Fruit fly (Drosophila melanogaster) whole organism, embryonic: ENCODE data around the gene Rab30.
A peak's percentile ranks its signal among the peaks of the same experiment; 100 is the strongest.

Source experiments
- CG10565 ChIP-seq: fragments of 200-800 bp; sonication (Bioruptor generic); optimal IDR thresholded peaks from 3 replicates; lab custom pipeline; 2016; ENCODE audit warnings: missing biosample characterization, mild to moderate bottlenecking, missing genetic modification characterization
- CG12071 ChIP-seq: fragments of 200-800 bp; sonication (Bioruptor generic); optimal IDR thresholded peaks from 3 replicates; lab custom pipeline; 2018; ENCODE audit warnings: missing biosample characterization, mild to moderate bottlenecking, missing genetic modification characterization
- CG12659 ChIP-seq: fragments of 200-800 bp; sonication (Bioruptor generic); optimal IDR thresholded peaks from 3 replicates; lab custom pipeline; 2017; ENCODE audit warnings: mild to moderate bottlenecking, missing biosample characterization, missing genetic modification reagents, missing genetic modification characterization
- CG13624 ChIP-seq: fragments of 200-800 bp; sonication (Bioruptor generic); optimal IDR thresholded peaks from 2 replicates; lab custom pipeline; 2016; ENCODE audit warnings: missing biosample characterization, missing genetic modification characterization
- CG15269 ChIP-seq: fragments of 200-800 bp; sonication (Bioruptor generic); optimal IDR thresholded peaks from 2 replicates; lab custom pipeline; 2018; ENCODE audit warnings: missing biosample characterization, mild to moderate bottlenecking, missing genetic modification characterization, moderate library complexity
- CG15601 ChIP-seq: fragments of 200-800 bp; sonication (Bioruptor generic); optimal IDR thresholded peaks from 3 replicates; lab custom pipeline; 2019; ENCODE audit warnings: missing biosample characterization, mild to moderate bottlenecking, missing genetic modification characterization, moderate library complexity
- CG16813 ChIP-seq: fragments of 200-800 bp; sonication (Bioruptor generic); IDR thresholded peaks from 3 replicates; pipeline ENCODE4 v1.3.6; 2022; ENCODE audit warnings: missing biosample characterization, missing genetic modification characterization; ENCODE audit not compliant: partially characterized antibody
- CG17912 ChIP-seq: fragments of 200-800 bp; sonication (Bioruptor generic); optimal IDR thresholded peaks from 2 replicates; lab custom pipeline; 2018; ENCODE audit warnings: missing biosample characterization, mild to moderate bottlenecking, missing genetic modification characterization
- CG2116 ChIP-seq: fragments of 200-800 bp; sonication (Bioruptor generic); optimal IDR thresholded peaks from 3 replicates; lab custom pipeline; 2018; ENCODE audit warnings: missing biosample characterization, mild to moderate bottlenecking, missing genetic modification characterization
- CG2120 ChIP-seq: fragments of 200-800 bp; sonication (Bioruptor generic); optimal IDR thresholded peaks from 3 replicates; lab custom pipeline; 2016; ENCODE audit warnings: missing biosample characterization, missing genetic modification characterization
- CG3163 ChIP-seq: fragments of 200-800 bp; sonication (Bioruptor generic); optimal IDR thresholded peaks from 3 replicates; lab custom pipeline; 2016; ENCODE audit warnings: missing biosample characterization, missing genetic modification characterization
- CG33213 ChIP-seq: fragments of 200-800 bp; sonication (Bioruptor generic); optimal IDR thresholded peaks from 3 replicates; lab custom pipeline; 2016; ENCODE audit warnings: missing biosample characterization, missing genetic modification characterization
- CG6791 ChIP-seq: fragments of 200-800 bp; sonication (Bioruptor generic); IDR thresholded peaks from 3 replicates; pipeline ENCODE4 v1.3.6; 2022; ENCODE audit warnings: missing biosample characterization, missing genetic modification characterization; ENCODE audit not compliant: partially characterized antibody
- CoRest ChIP-seq: fragments of 200-800 bp; sonication (Bioruptor generic); optimal IDR thresholded peaks from 3 replicates; lab custom pipeline; 2018; ENCODE audit warnings: missing biosample characterization, mild to moderate bottlenecking, missing genetic modification characterization, moderate library complexity
- Dref ChIP-seq: fragments of 200-800 bp; sonication (Bioruptor generic); IDR thresholded peaks from 2 replicates; pipeline ENCODE4 v1.3.6; 2022; ENCODE audit warnings: missing biosample characterization, missing genetic modification characterization
- E2f1 ChIP-seq: fragments of 200-800 bp; sonication (Bioruptor generic); IDR thresholded peaks from 2 replicates; pipeline ENCODE4 v1.3.6; 2022; ENCODE audit warnings: missing biosample characterization, missing genetic modification characterization
- Ets65A ChIP-seq: fragments of 200-800 bp; sonication (Bioruptor generic); peaks from one replicate; lab custom pipeline; 2016; ENCODE audit warnings: missing biosample characterization, missing genetic modification characterization
- Hr39 ChIP-seq: fragments of >200 bp; optimal IDR thresholded peaks from 2 replicates; lab custom pipeline; 2017
- Lhr ChIP-seq: fragments of 200-800 bp; sonication (Bioruptor generic); optimal IDR thresholded peaks from 3 replicates; lab custom pipeline; 2017; ENCODE audit warnings: mild to moderate bottlenecking, missing biosample characterization, missing genetic modification reagents, missing genetic modification characterization
- Mes4 ChIP-seq: fragments of 200-800 bp; sonication (Bioruptor generic); optimal IDR thresholded peaks from 2 replicates; lab custom pipeline; 2016; ENCODE audit warnings: missing biosample characterization, missing genetic modification characterization
- Rx ChIP-seq: fragments of 200-800 bp; sonication (Bioruptor generic); IDR thresholded peaks from 2 replicates; pipeline ENCODE4 v1.3.6; 2022; ENCODE audit warnings: missing biosample characterization, missing genetic modification characterization
- Six4 ChIP-seq: fragments of 200-800 bp; sonication (Bioruptor generic); optimal IDR thresholded peaks from 2 replicates; lab custom pipeline; 2016; ENCODE audit warnings: missing biosample characterization, missing genetic modification characterization
- ab ChIP-seq: fragments of 200-800 bp; sonication (Bioruptor generic); optimal IDR thresholded peaks from 2 replicates; lab custom pipeline; 2016; ENCODE audit warnings: missing biosample characterization, missing genetic modification characterization
- aop ChIP-seq: fragments of 200-800 bp; sonication (Bioruptor generic); IDR thresholded peaks from 2 replicates; pipeline ENCODE4 v1.3.6; 2022; ENCODE audit warnings: missing biosample characterization, missing genetic modification characterization
- ash1 ChIP-seq: fragments of 200-800 bp; sonication (Bioruptor generic); optimal IDR thresholded peaks from 2 replicates; lab custom pipeline; 2018; ENCODE audit warnings: missing biosample characterization, mild to moderate bottlenecking, missing genetic modification characterization
- bowl ChIP-seq: fragments of 200-800 bp; sonication (Bioruptor generic); IDR thresholded peaks from 2 replicates; pipeline ENCODE4 v1.3.6; 2022; ENCODE audit warnings: missing biosample characterization, missing genetic modification characterization
- caup ChIP-seq: fragments of 200-800 bp; sonication (Bioruptor generic); optimal IDR thresholded peaks from 3 replicates; lab custom pipeline; 2017; ENCODE audit warnings: missing biosample characterization, mild to moderate bottlenecking, missing genetic modification characterization, moderate library complexity; ENCODE audit not compliant: severe bottlenecking
- crp ChIP-seq, 2 experiments: fragments of 200-800 bp; sonication (Bioruptor generic); optimal IDR thresholded peaks; 2 replicates in 1 of 2; 3 replicates in 1 of 2; lab custom pipeline; 2017; ENCODE audit warnings: missing biosample characterization in 2 of 2, missing genetic modification characterization in 2 of 2, mild to moderate bottlenecking in 1 of 2, moderate library complexity in 1 of 2
- disco-r ChIP-seq: fragments of 200-800 bp; sonication (Bioruptor generic); optimal IDR thresholded peaks from 2 replicates; lab custom pipeline; 2016; ENCODE audit warnings: missing biosample characterization, missing genetic modification characterization
- dmrt11E ChIP-seq: fragments of 200-800 bp; sonication (Bioruptor generic); optimal IDR thresholded peaks from 3 replicates; lab custom pipeline; 2018; ENCODE audit warnings: missing biosample characterization, mild to moderate bottlenecking, missing genetic modification characterization, moderate library complexity
- dysf ChIP-seq: fragments of 200-800 bp; sonication (Bioruptor generic); IDR thresholded peaks from 3 replicates; pipeline ENCODE4 v1.3.6; 2022; ENCODE audit warnings: missing biosample characterization, missing genetic modification characterization
- exex ChIP-seq: fragments of 200-800 bp; sonication (Bioruptor generic); optimal IDR thresholded peaks from 4 replicates; lab custom pipeline; 2018; ENCODE audit warnings: missing biosample characterization, mild to moderate bottlenecking, missing genetic modification characterization, moderate library complexity
- gcm ChIP-seq: fragments of 200-800 bp; sonication (Bioruptor generic); optimal IDR thresholded peaks from 2 replicates; lab custom pipeline; 2019; ENCODE audit warnings: missing biosample characterization, mild to moderate bottlenecking, missing genetic modification characterization, moderate library complexity
- gt ChIP-seq: fragments of 200-800 bp; sonication (Bioruptor generic); IDR thresholded peaks from 2 replicates; pipeline ENCODE4 v1.3.6; 2022; ENCODE audit warnings: missing biosample characterization, missing genetic modification characterization
- klu ChIP-seq: fragments of 200-800 bp; sonication (Bioruptor generic); IDR thresholded peaks from 2 replicates; pipeline ENCODE4 v1.3.6; 2022; ENCODE audit warnings: missing biosample characterization, missing genetic modification characterization
- maf-S ChIP-seq: fragments of 200-800 bp; sonication (Bioruptor generic); optimal IDR thresholded peaks from 2 replicates; lab custom pipeline; 2016; ENCODE audit warnings: missing biosample characterization, missing genetic modification characterization
- nau ChIP-seq: fragments of 200-800 bp; sonication (Bioruptor generic); optimal IDR thresholded peaks from 3 replicates; lab custom pipeline; 2017; ENCODE audit warnings: missing biosample characterization, mild to moderate bottlenecking, missing genetic modification characterization, missing genetic modification reagents
- pb ChIP-seq: fragments of 200-800 bp; sonication (Bioruptor generic); optimal IDR thresholded peaks from 3 replicates; lab custom pipeline; 2016; ENCODE audit warnings: missing biosample characterization, missing genetic modification characterization
- pros ChIP-seq: fragments of 200-800 bp; sonication (Bioruptor generic); optimal IDR thresholded peaks from 3 replicates; lab custom pipeline; 2019; ENCODE audit warnings: missing biosample characterization, mild to moderate bottlenecking, missing genetic modification characterization, moderate library complexity
- rib ChIP-seq: fragments of 200-800 bp; sonication (Bioruptor generic); IDR thresholded peaks from 2 replicates; pipeline ENCODE4 v1.3.6; 2022; ENCODE audit warnings: missing biosample characterization, missing genetic modification characterization
- slbo ChIP-seq: fragments of 200-800 bp; sonication (Bioruptor generic); IDR thresholded peaks from 2 replicates; pipeline ENCODE4 v1.3.6; 2022; ENCODE audit warnings: missing biosample characterization, missing genetic modification characterization
- slou ChIP-seq: fragments of 200-800 bp; sonication (Bioruptor generic); optimal IDR thresholded peaks from 3 replicates; lab custom pipeline; 2016; ENCODE audit warnings: missing biosample characterization, missing genetic modification characterization
- slp2 ChIP-seq: fragments of 200-800 bp; sonication (Bioruptor generic); optimal IDR thresholded peaks from 2 replicates; lab custom pipeline; 2016; ENCODE audit warnings: missing biosample characterization, missing genetic modification characterization
- ssp ChIP-seq: fragments of 200-800 bp; sonication (Bioruptor generic); IDR thresholded peaks from 2 replicates; pipeline ENCODE4 v1.3.6; 2022; ENCODE audit warnings: missing biosample characterization, missing genetic modification characterization
- tin ChIP-seq: fragments of 200-800 bp; sonication (Bioruptor generic); optimal IDR thresholded peaks from 3 replicates; lab custom pipeline; 2016; ENCODE audit warnings: missing biosample characterization, missing genetic modification characterization
- unpg ChIP-seq: fragments of 200-800 bp; sonication (Bioruptor generic); optimal IDR thresholded peaks from 3 replicates; lab custom pipeline; 2018; ENCODE audit warnings: missing biosample characterization, mild to moderate bottlenecking, missing genetic modification characterization, moderate library complexity
- zen ChIP-seq: fragments of 200-800 bp; sonication (Bioruptor generic); optimal IDR thresholded peaks from 3 replicates; lab custom pipeline; 2018; ENCODE audit warnings: missing biosample characterization, mild to moderate bottlenecking, missing genetic modification characterization, moderate library complexity
- zen2 ChIP-seq: fragments of 200-800 bp; sonication (Bioruptor generic); IDR thresholded peaks from 3 replicates; pipeline ENCODE4 v1.3.6; 2022; ENCODE audit warnings: missing biosample characterization, missing genetic modification characterization; ENCODE audit not compliant: partially characterized antibody
- zf30C ChIP-seq: fragments of 200-800 bp; sonication (Bioruptor generic); optimal IDR thresholded peaks from 3 replicates; lab custom pipeline; 2018; ENCODE audit warnings: missing biosample characterization, mild to moderate bottlenecking, missing genetic modification characterization
- zfh1 ChIP-seq: fragments of 200-800 bp; sonication (Bioruptor generic); IDR thresholded peaks from 3 replicates; pipeline ENCODE4 v1.3.6; 2022; ENCODE audit warnings: missing biosample characterization, missing genetic modification characterization

Gene Rab30

DNA sequence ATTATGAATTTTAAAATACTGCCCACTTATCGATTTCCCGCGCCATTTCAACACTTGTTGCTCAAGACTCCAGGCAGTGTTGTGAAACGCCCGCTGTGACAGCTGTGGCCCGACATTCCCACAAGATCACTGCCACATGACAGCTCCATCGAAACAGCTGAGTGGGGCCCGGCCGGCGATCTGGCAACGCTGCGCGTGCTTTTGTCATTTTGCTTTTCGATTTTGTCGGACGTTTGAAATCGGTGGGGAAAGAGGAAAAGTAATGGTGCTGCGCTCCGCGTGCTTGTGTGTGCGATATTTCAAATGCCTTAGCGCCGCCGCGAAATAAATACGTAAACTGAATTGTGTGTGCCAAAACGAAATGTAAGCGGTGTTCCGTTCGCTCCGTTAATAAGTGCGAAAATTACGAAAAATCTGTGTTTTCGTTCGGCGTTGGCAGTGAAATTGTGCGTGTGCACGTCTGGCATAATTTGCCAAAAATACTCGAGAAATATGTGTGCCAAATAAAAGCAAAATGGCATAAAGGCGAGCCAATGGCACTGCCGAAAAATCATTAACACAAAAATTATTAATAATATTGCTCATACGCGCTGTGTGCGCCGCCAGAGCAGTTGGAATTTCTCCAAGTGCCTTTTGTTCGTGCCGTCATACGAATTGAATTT lies 9.9 kb upstream of the Rab30 start (continued):
- TF ChIP-seq CG3163 (GFP tag; lab: Kevin White, UChicago) (no peak), Rx (GFP tag; lab: Robert Waterston, UW) (peak; percentile 26; the same call in 1 of the 2 replicates), CG15601 (tag; lab: Kevin White, UChicago) (peak; percentile 8), pb (GFP tag; lab: Kevin White, UChicago) (peak; percentile 34), Lhr (GFP tag; lab: Kevin White, UChicago) (peak; percentile 73), CG13624 (peak; percentile 48), unpg (GFP tag; lab: Kevin White, UChicago) (no peak), maf-S (GFP tag; lab: Kevin White, UChicago) (no peak), CG15269 (tag; lab: Kevin White, UChicago) (peak; percentile 23), exex (tag; lab: Kevin White, UChicago) (peak; percentile 12), zen2 (GFP tag; lab: Robert Waterston, UW) (peak; percentile 49), CG10565 (GFP tag; lab: Kevin White, UChicago) (no peak), Hr39 (lab: Kevin White, UChicago) (no peak), aop (GFP tag; lab: Robert Waterston, UW) (no peak), CG17912 (peak; percentile 55), zen (tag; lab: Kevin White, UChicago) (no peak), Dref (GFP tag; lab: Robert Waterston, UW) (peak; percentile 89), E2f1 (GFP tag; lab: Robert Waterston, UW) (peak; percentile 6), gt (GFP tag; lab: Robert Waterston, UW) (no peak), Ets65A (GFP tag; lab: Kevin White, UChicago) (peak; percentile 68), klu (no peak; the same call in 1 of the 2 replicates), rib (GFP tag; lab: Robert Waterston, UW) (peak; percentile 47; the same call in 1 of the 2 replicates), slp2 (GFP tag; lab: Kevin White, UChicago) (no peak), slbo (GFP tag; lab: Robert Waterston, UW) (peak; percentile 75), dmrt11E (no peak), CoRest (tag; lab: Kevin White, UChicago) (peak; percentile 3), CG12071 (GFP tag; lab: Kevin White, UChicago) (peak; percentile 42), crp (GFP tag; optimal IDR thresholded peaks at IDR 0.05; lab: Kevin White, UChicago) (peak; percentile 99 to 100), nau (peak; percentile 26), CG16813 (GFP tag; lab: Robert Waterston, UW) (peak; percentile 68), caup (GFP tag; lab: Kevin White, UChicago) (peak; percentile 67), bowl (no peak), disco-r (peak; percentile 65), CG6791 (peak; percentile 81), ab (GFP tag; lab: Kevin White, UChicago) (no peak), slou (GFP tag; lab: Kevin White, UChicago) (peak; percentile 3), ssp (GFP tag; lab: Robert Waterston, UW) (peak; percentile 29; the same call in 1 of the 2 replicates), tin (GFP tag; lab: Kevin White, UChicago) (no peak), CG2116 (GFP tag; lab: Kevin White, UChicago) (peak; percentile 80), zf30C (GFP tag; lab: Kevin White, UChicago) (peak; percentile 9), dysf (GFP tag; lab: Robert Waterston, UW) (peak; percentile 58), ash1 (GFP tag; lab: Kevin White, UChicago) (peak; percentile 52), Six4 (GFP tag; lab: Kevin White, UChicago) (peak; percentile 3), pros (GFP tag; lab: Kevin White, UChicago) (no peak), CG12659 (GFP tag; lab: Kevin White, UChicago) (peak; percentile 93), CG2120 (GFP tag; lab: Kevin White, UChicago) (peak; percentile 66), zfh1 (GFP tag; lab: Robert Waterston, UW) (peak; percentile 32; the same call in 1 of the 3 replicates), CG33213 (GFP tag; lab: Kevin White, UChicago) (peak; percentile 37), Mes4 (GFP tag; lab: Kevin White, UChicago) (peak; percentile 31), gcm (GFP tag; lab: Kevin White, UChicago) (peak; percentile 12)
